Worm (Caenorhabditis elegans) whole organism, mixed stage, embryonic: ENCODE measurements around the gene secs-1.

Source experiments
- blmp-1 ChIP-seq: fragments of 150-350 bp; optimal IDR thresholded peaks from 2 replicates; lab custom pipeline; 2014; ENCODE audit warnings: missing biosample characterization, missing genetic modification characterization
- elt-1 ChIP-seq: sonication (generic microtip); optimal IDR thresholded peaks from 2 replicates; lab custom pipeline; 2017; ENCODE audit warnings: missing genetic modification characterization, mild to moderate bottlenecking, missing compliant biosample characterization, antibody characterized with exemption, moderate library complexity, borderline replicate concordance; ENCODE audit not compliant: insufficient read depth
- elt-3 ChIP-seq: fragments of 150-350 bp; optimal IDR thresholded peaks from 2 replicates; lab custom pipeline; 2014; ENCODE audit warnings: missing biosample characterization, missing genetic modification characterization
- lin-32 ChIP-seq: fragments of 200-800 bp; sonication (Bioruptor generic); optimal IDR thresholded peaks from 2 replicates; lab custom pipeline; 2018; ENCODE audit warnings: mild to moderate bottlenecking, missing genetic modification characterization, missing compliant biosample characterization
- lsy-2 ChIP-seq: fragments of 150-350 bp; optimal IDR thresholded peaks from 2 replicates; lab custom pipeline; 2014; ENCODE audit warnings: missing biosample characterization, missing genetic modification characterization
- nhr-12 ChIP-seq: fragments of 150-350 bp; optimal IDR thresholded peaks from 2 replicates; lab custom pipeline; 2014; ENCODE audit warnings: missing biosample characterization, missing genetic modification characterization
- unc-120 ChIP-seq: sonication (generic microtip); optimal IDR thresholded peaks from 2 replicates; lab custom pipeline; 2017; ENCODE audit warnings: missing genetic modification characterization, missing compliant biosample characterization; ENCODE audit not compliant: poor library complexity, severe bottlenecking

ce11 chrV:10832862-10833261, 28.6 kb upstream of the secs-1 start:
- no peak for TF ChIP-seq elt-3
- no peak for TF ChIP-seq nhr-12 (tag; lab: Kevin White, UChicago)
- no peak for TF ChIP-seq blmp-1 (tag; lab: Kevin White, UChicago)
- TF ChIP-seq lsy-2 (tag; lab: Kevin White, UChicago) = no peak
- TF ChIP-seq unc-120 (tag; lab: Kevin White, UChicago) = no peak
- TF ChIP-seq lin-32 (GFP tag; lab: Kevin White, UChicago) = no peak
- no peak for TF ChIP-seq elt-1
